Fruit fly (Drosophila melanogaster) whole organism, embryonic: Measurements from ENCODE around the gene Pif1B.

ENCODE experiments used
- B-H2 ChIP-seq: fragments of 200-800 bp; sonication (Bioruptor generic); optimal IDR thresholded peaks from 2 replicates; lab custom pipeline; 2018; ENCODE audit warnings: missing biosample characterization, mild to moderate bottlenecking, missing genetic modification characterization
- Blimp-1 ChIP-seq: fragments of 200-800 bp; sonication (Bioruptor generic); optimal IDR thresholded peaks from 3 replicates; lab custom pipeline; 2018; ENCODE audit warnings: missing biosample characterization, missing genetic modification characterization, mild to moderate bottlenecking, moderate library complexity, missing genetic modification reagents
- BtbVII ChIP-seq: fragments of 200-800 bp; sonication (Bioruptor generic); optimal IDR thresholded peaks from 3 replicates; lab custom pipeline; 2017; ENCODE audit warnings: missing biosample characterization, mild to moderate bottlenecking, missing genetic modification characterization
- CG10267 ChIP-seq: fragments of 200-800 bp; sonication (Bioruptor generic); optimal IDR thresholded peaks from 2 replicates; lab custom pipeline; 2018; ENCODE audit warnings: missing biosample characterization, mild to moderate bottlenecking, missing genetic modification characterization, moderate library complexity
- CG10366 ChIP-seq: fragments of 200-800 bp; sonication (Bioruptor generic); IDR thresholded peaks from 2 replicates; pipeline ENCODE4 v1.3.6; 2022; ENCODE audit warnings: missing biosample characterization, missing genetic modification characterization
- CG11398 ChIP-seq: fragments of 200-800 bp; sonication (Bioruptor generic); optimal IDR thresholded peaks from 2 replicates; lab custom pipeline; 2016; ENCODE audit warnings: missing biosample characterization, missing genetic modification characterization
- CG11696 ChIP-seq: fragments of 200-800 bp; sonication (Bioruptor generic); IDR thresholded peaks from 2 replicates; pipeline ENCODE4 v1.3.6; 2022; ENCODE audit warnings: missing biosample characterization, missing genetic modification characterization
- CG11723 ChIP-seq: fragments of 200-800 bp; sonication (Bioruptor generic); optimal IDR thresholded peaks from 2 replicates; lab custom pipeline; 2017; ENCODE audit warnings: missing biosample characterization, mild to moderate bottlenecking, missing genetic modification characterization
- CG12942 ChIP-seq: fragments of 200-800 bp; sonication (Bioruptor generic); optimal IDR thresholded peaks from 3 replicates; lab custom pipeline; 2016; ENCODE audit warnings: missing biosample characterization, missing genetic modification characterization
- CG14667 ChIP-seq: fragments of 200-800 bp; sonication (Bioruptor generic); IDR thresholded peaks from 2 replicates; pipeline ENCODE4 v1.3.6; 2022; ENCODE audit warnings: missing biosample characterization, missing genetic modification characterization
- CG15073 ChIP-seq: fragments of 200-800 bp; sonication (Bioruptor generic); optimal IDR thresholded peaks from 2 replicates; lab custom pipeline; 2016; ENCODE audit warnings: missing biosample characterization, missing genetic modification characterization
- CG1647 ChIP-seq: fragments of 200-800 bp; sonication (Bioruptor generic); optimal IDR thresholded peaks from 3 replicates; lab custom pipeline; 2016; ENCODE audit warnings: missing biosample characterization, missing genetic modification characterization
- CG17361 ChIP-seq: fragments of 200-800 bp; sonication (Bioruptor generic); IDR thresholded peaks from 3 replicates; pipeline ENCODE4 v1.3.6; 2022; ENCODE audit warnings: missing biosample characterization, missing genetic modification characterization
- CG18262 ChIP-seq: fragments of 200-800 bp; optimal IDR thresholded peaks from 3 replicates; lab custom pipeline; 2019; ENCODE audit warnings: missing biosample characterization, mild to moderate bottlenecking, missing genetic modification characterization, moderate library complexity
- CG2116 ChIP-seq: fragments of 200-800 bp; sonication (Bioruptor generic); optimal IDR thresholded peaks from 3 replicates; lab custom pipeline; 2018; ENCODE audit warnings: missing biosample characterization, mild to moderate bottlenecking, missing genetic modification characterization
- CG2129 ChIP-seq: fragments of 200-800 bp; sonication (Bioruptor generic); IDR thresholded peaks from 2 replicates; pipeline ENCODE4 v1.3.6; 2022; ENCODE audit warnings: missing biosample characterization, missing genetic modification characterization; ENCODE audit not compliant: partially characterized antibody
- CG2889 ChIP-seq: fragments of 200-800 bp; sonication (Bioruptor generic); IDR thresholded peaks from 3 replicates; pipeline ENCODE4 v1.3.6; 2022; ENCODE audit warnings: missing biosample characterization, missing genetic modification characterization
- CG30431 ChIP-seq: fragments of 200-800 bp; sonication (Bioruptor generic); optimal IDR thresholded peaks from 2 replicates; lab custom pipeline; 2017; ENCODE audit warnings: missing biosample characterization, missing genetic modification characterization
- CG3407 ChIP-seq: fragments of 200-800 bp; sonication (Bioruptor generic); optimal IDR thresholded peaks from 2 replicates; lab custom pipeline; 2018; ENCODE audit warnings: missing biosample characterization, mild to moderate bottlenecking, missing genetic modification characterization
- CG3726 ChIP-seq: fragments of 200-800 bp; sonication (Bioruptor generic); IDR thresholded peaks from 3 replicates; pipeline ENCODE4, ENCODE4 v1.3.6; 2022; ENCODE audit warnings: missing biosample characterization, missing genetic modification characterization
- CG6254 ChIP-seq: fragments of 200-800 bp; sonication (Bioruptor generic); optimal IDR thresholded peaks from 3 replicates; lab custom pipeline; 2017; ENCODE audit warnings: mild to moderate bottlenecking, missing biosample characterization, missing genetic modification reagents, missing genetic modification characterization
- CG6689 ChIP-seq: fragments of 200-800 bp; sonication (Bioruptor generic); IDR thresholded peaks from 2 replicates; pipeline ENCODE4 v1.3.6; 2022; ENCODE audit warnings: missing biosample characterization, missing genetic modification characterization
- CG7556 ChIP-seq: fragments of 200-800 bp; sonication (Bioruptor generic); optimal IDR thresholded peaks from 2 replicates; lab custom pipeline; 2017; ENCODE audit warnings: missing biosample characterization, mild to moderate bottlenecking, missing genetic modification characterization
- CG7963 ChIP-seq: fragments of 200-800 bp; sonication (Bioruptor generic); IDR thresholded peaks from 3 replicates; pipeline ENCODE4 v1.3.6; 2022; ENCODE audit warnings: missing biosample characterization, missing genetic modification characterization; ENCODE audit not compliant: partially characterized antibody
- CG8089 ChIP-seq: fragments of 200-800 bp; sonication (Bioruptor generic); optimal IDR thresholded peaks from 3 replicates; lab custom pipeline; 2016; ENCODE audit warnings: missing biosample characterization, missing genetic modification characterization
- CG8924 ChIP-seq: fragments of 200-800 bp; optimal IDR thresholded peaks from 3 replicates; lab custom pipeline; 2019; ENCODE audit warnings: missing biosample characterization, mild to moderate bottlenecking, missing genetic modification characterization, moderate library complexity
- CG9876 ChIP-seq: fragments of 200-800 bp; sonication (Bioruptor generic); optimal IDR thresholded peaks from 2 replicates; lab custom pipeline; 2016; ENCODE audit warnings: missing biosample characterization, missing genetic modification characterization
- GATAe ChIP-seq: fragments of 200-800 bp; sonication (Bioruptor generic); conservative IDR thresholded peaks from 2 replicates; pipeline ENCODE4 v1.3.6; 2022; ENCODE audit warnings: missing biosample characterization, missing genetic modification characterization
- Gug ChIP-seq: fragments of 200-800 bp; sonication (Bioruptor generic); IDR thresholded peaks from 4 replicates; pipeline ENCODE4 v1.3.6; 2022; ENCODE audit warnings: missing biosample characterization, missing genetic modification characterization
- HLHmδ ChIP-seq: fragments of 200-800 bp; sonication (Bioruptor generic); optimal IDR thresholded peaks from 2 replicates; lab custom pipeline; 2018; ENCODE audit warnings: missing biosample characterization, mild to moderate bottlenecking, missing genetic modification characterization, moderate library complexity
- MTF-1 ChIP-seq: fragments of 200-800 bp; sonication (Bioruptor generic); optimal IDR thresholded peaks from 2 replicates; lab custom pipeline; 2018; ENCODE audit warnings: missing biosample characterization, mild to moderate bottlenecking, missing genetic modification characterization, borderline replicate concordance
- Sin3A ChIP-seq: fragments of >200 bp; optimal IDR thresholded peaks from 2 replicates; lab custom pipeline; 2018
- Sry-β ChIP-seq: fragments of 200-800 bp; sonication (Bioruptor generic); optimal IDR thresholded peaks from 2 replicates; lab custom pipeline; 2018; ENCODE audit warnings: missing biosample characterization, mild to moderate bottlenecking, missing genetic modification characterization, moderate library complexity
- bcd ChIP-seq: fragments of 200-800 bp; sonication (Bioruptor generic); optimal IDR thresholded peaks from 2 replicates; lab custom pipeline; 2017; ENCODE audit warnings: missing biosample characterization, mild to moderate bottlenecking, missing genetic modification characterization
- dysf ChIP-seq: fragments of 200-800 bp; sonication (Bioruptor generic); IDR thresholded peaks from 3 replicates; pipeline ENCODE4 v1.3.6; 2022; ENCODE audit warnings: missing biosample characterization, missing genetic modification characterization
- emc ChIP-seq: fragments of 200-800 bp; sonication (Bioruptor generic); optimal IDR thresholded peaks from 2 replicates; lab custom pipeline; 2016; ENCODE audit warnings: missing biosample characterization, missing genetic modification characterization
- fd102C ChIP-seq: fragments of 200-800 bp; sonication (Bioruptor generic); optimal IDR thresholded peaks from 2 replicates; lab custom pipeline; 2018; ENCODE audit warnings: missing biosample characterization, mild to moderate bottlenecking, missing genetic modification characterization, moderate library complexity
- gsb-n ChIP-seq: fragments of 200-800 bp; sonication (Bioruptor generic); optimal IDR thresholded peaks from 3 replicates; lab custom pipeline; 2018; ENCODE audit warnings: missing biosample characterization, mild to moderate bottlenecking, missing genetic modification characterization
- h ChIP-seq: fragments of >200 bp; optimal IDR thresholded peaks from 2 replicates; lab custom pipeline; 2017
- ham ChIP-seq: fragments of 200-800 bp; sonication (Bioruptor generic); IDR thresholded peaks from 2 replicates; pipeline ENCODE4 v1.3.6; 2022; ENCODE audit warnings: missing biosample characterization, missing genetic modification characterization
- lmd ChIP-seq: fragments of 200-800 bp; sonication (Bioruptor generic); IDR thresholded peaks from 2 replicates; pipeline ENCODE4 v1.3.6; 2022; ENCODE audit warnings: missing biosample characterization, missing genetic modification characterization
- mam ChIP-seq: fragments of 200-800 bp; sonication (Bioruptor generic); optimal IDR thresholded peaks from 3 replicates; lab custom pipeline; 2016; ENCODE audit warnings: missing biosample characterization, missing genetic modification characterization
- nerfin-1 ChIP-seq: fragments of 200-800 bp; sonication (Bioruptor generic); optimal IDR thresholded peaks from 3 replicates; lab custom pipeline; 2019; ENCODE audit warnings: missing biosample characterization, mild to moderate bottlenecking, missing genetic modification characterization, moderate library complexity
- seq ChIP-seq: fragments of 200-800 bp; sonication (Bioruptor generic); IDR thresholded peaks from 2 replicates; pipeline ENCODE4 v1.3.6; 2022; ENCODE audit warnings: missing biosample characterization, missing genetic modification characterization
- so ChIP-seq: fragments of 200-800 bp; sonication (Bioruptor generic); IDR thresholded peaks from 3 replicates; pipeline ENCODE4 v1.3.6; 2022; ENCODE audit warnings: missing biosample characterization, missing genetic modification characterization
- sqz ChIP-seq: fragments of 200-800 bp; sonication (Bioruptor generic); optimal IDR thresholded peaks from 3 replicates; lab custom pipeline; 2018; ENCODE audit warnings: missing biosample characterization, mild to moderate bottlenecking, missing genetic modification characterization
- trh ChIP-seq: fragments of 200-800 bp; sonication (Bioruptor generic); optimal IDR thresholded peaks from 2 replicates; lab custom pipeline; 2016; ENCODE audit warnings: missing biosample characterization, missing genetic modification characterization
- tx ChIP-seq: fragments of 200-800 bp; sonication (Bioruptor generic); optimal IDR thresholded peaks from 2 replicates; lab custom pipeline; 2016; ENCODE audit warnings: missing biosample characterization, missing genetic modification characterization
- wor ChIP-seq: fragments of 200-800 bp; sonication (Bioruptor generic); IDR thresholded peaks from 2 replicates; pipeline ENCODE4 v1.3.6; 2022; ENCODE audit warnings: missing biosample characterization, missing genetic modification characterization
- z ChIP-seq: fragments of 200-800 bp; sonication (Bioruptor generic); IDR thresholded peaks from 3 replicates; pipeline ENCODE4 v1.3.6; 2022; ENCODE audit warnings: missing biosample characterization, missing genetic modification characterization

Gene Pif1B

dm6 chr3R:8810397-8811184 lies 9.6 kb upstream of the Pif1B start (continued):
- TF ChIP-seq CG2116 (GFP tag; lab: Kevin White, UChicago) (peak; percentile 52), CG11696 (GFP tag; lab: Robert Waterston, UW) (peak; percentile 73), wor (0 out of 2 replicates have a peak, but pooled peaks have one; percentile 11), emc (peak; percentile 25), CG10366 (peak; percentile 53; the same call in 1 of the 2 replicates), CG6254 (GFP tag; lab: Kevin White, UChicago) (peak; percentile 81), CG3726 (GFP tag; lab: Robert Waterston, UW) (peak; percentile 31; the same call in 1 of the 3 replicates), fd102C (GFP tag; lab: Kevin White, UChicago) (peak; percentile 86), ham (GFP tag; lab: Robert Waterston, UW) (no peak), CG17361 (GFP tag; lab: Robert Waterston, UW) (no peak; the same call in 2 of the 3 replicates), MTF-1 (GFP tag; lab: Kevin White, UChicago) (peak; percentile 97), BtbVII (GFP tag; lab: Kevin White, UChicago) (peak; percentile 90), gsb-n (peak; percentile 86), z (peak; percentile 63; the same call in 1 of the 3 replicates), nerfin-1 (tag; lab: Kevin White, UChicago) (peak; percentile 85), CG12942 (peak; percentile 75), CG30431 (GFP tag; lab: Kevin White, UChicago) (no peak), Sry-β (GFP tag; lab: Kevin White, UChicago) (peak; percentile 71), CG1647 (GFP tag; lab: Kevin White, UChicago) (peak; percentile 73), B-H2 (GFP tag; lab: Kevin White, UChicago) (peak; percentile 93), trh (GFP tag; lab: Kevin White, UChicago) (peak; percentile 39), Sin3A (lab: Kevin White, UChicago) (no peak), dysf (GFP tag; lab: Robert Waterston, UW) (peak; percentile 36; the same call in 2 of the 3 replicates), CG8089 (GFP tag; lab: Kevin White, UChicago) (peak; percentile 83), GATAe (GFP tag; lab: Robert Waterston, UW) (peak; percentile 76), HLHmδ (peak; percentile 96), CG14667 (GFP tag; lab: Robert Waterston, UW) (no peak), mam (peak; percentile 69), CG2889 (GFP tag; lab: Robert Waterston, UW) (peak; percentile 43; the same call in 2 of the 3 replicates), CG2129 (GFP tag; lab: Robert Waterston, UW) (no peak), Gug (GFP tag; lab: Robert Waterston, UW) (peak; percentile 18; the same call in 1 of the 4 replicates), CG18262 (tag; lab: Kevin White, UChicago) (peak; percentile 54), CG10267 (tag; lab: Kevin White, UChicago) (peak; percentile 44), CG15073 (GFP tag; lab: Kevin White, UChicago) (peak; percentile 5), seq (GFP tag; lab: Robert Waterston, UW) (peak; percentile 90), bcd (GFP tag; lab: Kevin White, UChicago) (peak; percentile 64), Blimp-1 (peak; percentile 82), CG6689 (peak; percentile 55), tx (GFP tag; lab: Kevin White, UChicago) (peak; percentile 44), so (GFP tag; lab: Robert Waterston, UW) (peak; percentile 89), CG11723 (GFP tag; lab: Kevin White, UChicago) (peak; percentile 88), CG7556 (GFP tag; lab: Kevin White, UChicago) (peak; percentile 59), CG7963 (GFP tag; lab: Robert Waterston, UW) (no peak), sqz (GFP tag; lab: Kevin White, UChicago) (peak; percentile 85), lmd (GFP tag; lab: Robert Waterston, UW) (peak; percentile 64; the same call in 1 of the 2 replicates), CG3407 (GFP tag; lab: Kevin White, UChicago) (peak; percentile 93), CG8924 (tag; lab: Kevin White, UChicago) (peak; percentile 67), h (no peak), CG11398 (peak; percentile 90), CG9876 (GFP tag; lab: Kevin White, UChicago) (peak; percentile 56)
